Worm (Caenorhabditis elegans): ENCODE results near the gene F49E10.4.

F49E10.4 gene

ce11 chrX:5875567-5875966 is at the start of gene F49E10.4:
F49E10.4 (plus strand) TSS chrX:5875867.
- TF ChIP-seq unc-62 (GFP tag; optimal IDR thresholded peaks at IDR 0.05) = no peak

ce11 chrX:5826976-5827375 is 48.7 kb upstream of the F49E10.4 start:
- TF ChIP-seq unc-62 (GFP tag; optimal IDR thresholded peaks at IDR 0.05) = no peak

ce11 chrX:5828085-5828484 is 47.6 kb upstream of the F49E10.4 start:
- no peak for TF ChIP-seq unc-62 (GFP tag; optimal IDR thresholded peaks at IDR 0.05)

- TF ChIP-seq unc-62 (GFP tag; optimal IDR thresholded peaks at IDR 0.05) = no peak
Measured at ce11 chrX:5829175-5829574, 46.5 kb upstream of the F49E10.4 start, which contains the start of gene acp-5. acp-5 (plus strand) TSS chrX:5829435.

ce11 chrX:5831827-5832226 is 43.8 kb upstream of the F49E10.4 start:
- TF ChIP-seq unc-62 (GFP tag; optimal IDR thresholded peaks at IDR 0.05) = no peak

- TF ChIP-seq unc-62 (GFP tag; optimal IDR thresholded peaks at IDR 0.05) = no peak
Measured at ce11 chrX:5834581-5835481, 40.8 kb upstream of the F49E10.4 start, which contains the start of gene F13D11.4. F13D11.4 (minus strand) TSS chrX:5834805.

- no peak for TF ChIP-seq unc-62 (GFP tag; optimal IDR thresholded peaks at IDR 0.05)
Measured at ce11 chrX:5836527-5836926, 39.1 kb upstream of the F49E10.4 start.

- no peak for TF ChIP-seq unc-62 (GFP tag; optimal IDR thresholded peaks at IDR 0.05)
Measured at ce11 chrX:5837035-5837434, 38.6 kb upstream of the F49E10.4 start.

ce11 chrX:5839143-5839542 is 36.5 kb upstream of the F49E10.4 start:
- no peak for TF ChIP-seq unc-62 (GFP tag; optimal IDR thresholded peaks at IDR 0.05)

- TF ChIP-seq unc-62 (GFP tag; optimal IDR thresholded peaks at IDR 0.05) = no peak
Measured at ce11 chrX:5839643-5840042, 36.0 kb upstream of the F49E10.4 start, which contains the start of gene dct-11. dct-11 (minus strand) TSS chrX:5839778.

- peak; percentile 56 for TF ChIP-seq unc-62 (GFP tag; optimal IDR thresholded peaks at IDR 0.05)
Measured at ce11 chrX:5841060-5841642, 34.5 kb upstream of the F49E10.4 start, which contains the start of gene puf-9. puf-9 (plus strand) TSS chrX:5841592.

ce11 chrX:5847268-5847667 is 28.4 kb upstream of the F49E10.4 start:
- TF ChIP-seq unc-62 (GFP tag; optimal IDR thresholded peaks at IDR 0.05) = no peak

ce11 chrX:5848703-5849102 is 27.0 kb upstream of the F49E10.4 start, which contains the start of gene atat-2:
atat-2 (plus strand) TSS chrX:5849100.
- no peak for TF ChIP-seq unc-62 (GFP tag; optimal IDR thresholded peaks at IDR 0.05)

ce11 chrX:5850472-5850871 is 25.2 kb upstream of the F49E10.4 start:
- TF ChIP-seq unc-62 (GFP tag; optimal IDR thresholded peaks at IDR 0.05) = no peak

- no peak for TF ChIP-seq unc-62 (GFP tag; optimal IDR thresholded peaks at IDR 0.05)
Measured at ce11 chrX:5852113-5852512, 23.6 kb upstream of the F49E10.4 start.

ce11 chrX:5854163-5854451 is 21.6 kb upstream of the F49E10.4 start, which contains the start of gene hog-1:
hog-1 (minus strand) TSS chrX:5854263.
- TF ChIP-seq unc-62 (GFP tag; optimal IDR thresholded peaks at IDR 0.05) = no peak

All from whole organism, dauer.